Worm (Caenorhabditis elegans): Measurements from ENCODE around the gene F54G2.1.

Gene F54G2.1

DNA sequence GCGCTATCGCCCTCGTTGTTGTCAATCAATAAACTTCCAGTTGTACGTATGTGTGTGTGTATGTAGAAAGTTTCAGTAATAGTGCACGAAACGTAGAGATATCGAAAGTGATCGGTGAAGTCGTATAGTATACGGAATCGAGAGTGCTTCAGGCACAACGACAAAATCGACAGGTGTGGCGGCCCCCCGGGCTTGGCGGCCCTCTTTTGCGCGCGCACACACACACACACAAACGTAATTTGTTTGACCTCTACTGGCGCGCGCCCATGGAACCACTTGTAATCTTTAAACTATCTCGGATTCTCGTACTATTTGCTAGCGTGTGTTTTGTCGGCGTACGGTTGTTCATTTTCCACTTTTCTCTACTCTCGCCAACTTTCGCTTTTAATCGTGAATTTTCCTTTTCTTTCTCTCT lies 72.6 kb downstream of the F54G2.1 start (continued):
- TF ChIP-seq let-607 (tag; optimal IDR thresholded peaks at IDR 0.05) (no peak), aptf-2 (GFP tag; conservative IDR thresholded peaks at IDR 0.05) (no peak), nfyb-1 (GFP tag; IDR thresholded peaks at IDR 0.05) (no peak), aptf-3 (GFP tag; IDR thresholded peaks at IDR 0.05) (no peak)

DNA sequence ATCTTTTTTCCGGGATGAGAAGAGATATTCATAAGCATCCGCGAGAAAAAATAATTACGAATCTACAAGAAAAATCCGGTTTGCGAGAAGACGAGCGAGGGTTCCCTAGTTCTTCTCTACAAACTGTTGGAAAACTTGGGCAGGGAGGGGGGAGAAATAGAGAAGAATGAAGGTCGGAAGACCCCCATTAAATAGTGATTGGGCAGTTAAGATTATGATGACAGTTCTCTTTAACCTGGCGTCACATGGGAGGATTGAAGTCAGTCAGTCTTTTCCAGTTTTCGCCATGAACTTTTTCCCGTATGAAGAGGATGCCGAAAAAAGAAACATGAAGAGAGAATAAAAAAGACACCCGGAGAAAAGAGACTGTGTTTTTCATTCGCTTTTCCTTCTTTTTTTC lies 73.4 kb downstream of the F54G2.1 start:
- TF ChIP-seq hsf-1 (GFP tag; IDR thresholded peaks at IDR 0.05) = no peak
- peak; percentile 41; the same call in 1 of the 2 replicates for TF ChIP-seq lin-26 (GFP tag; IDR thresholded peaks at IDR 0.05)
- TF ChIP-seq tbp1 (GFP tag; optimal IDR thresholded peaks at IDR 0.05) = peak; percentile 26
- TF ChIP-seq ztf-26 (tag; optimal IDR thresholded peaks at IDR 0.05) = peak; percentile 52
- peak; percentile 27 for TF ChIP-seq lin-40 (tag; optimal IDR thresholded peaks at IDR 0.05)
- no peak for TF ChIP-seq K12H6.12 (tag; optimal IDR thresholded peaks at IDR 0.05)

DNA sequence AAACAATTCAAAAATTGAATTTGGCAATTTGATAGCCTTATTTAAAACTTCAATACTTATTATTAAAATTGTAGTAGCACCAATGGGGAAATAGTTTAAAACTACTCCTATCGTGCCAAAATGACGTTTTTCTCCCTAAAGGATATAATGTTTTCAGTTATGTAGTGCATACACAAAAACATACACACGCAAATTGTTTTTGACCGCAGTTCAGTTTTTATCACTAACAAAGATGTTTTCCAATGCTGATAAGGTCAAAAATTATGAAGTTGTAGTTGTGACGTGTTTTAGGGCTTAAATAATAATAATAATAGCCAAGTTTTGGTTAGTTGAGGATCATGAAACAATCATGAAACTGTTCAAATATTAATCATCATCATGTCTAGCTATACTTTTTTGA lies 74.2 kb downstream of the F54G2.1 start:
- TF ChIP-seq chd-7 (tag; optimal IDR thresholded peaks at IDR 0.05) (no peak), rcor-1 (GFP tag; IDR thresholded peaks at IDR 0.05) (no peak), mes-4 (tag; optimal IDR thresholded peaks at IDR 0.05) (no peak), snpc-4 (GFP tag; optimal IDR thresholded peaks at IDR 0.05) (no peak), snpc-4 (tag; optimal IDR thresholded peaks at IDR 0.05) (no peak), tbx-9 (tag; optimal IDR thresholded peaks at IDR 0.05; ENCODE audit: borderline replicate concordance) (no peak), fkh-3 (tag; optimal IDR thresholded peaks at IDR 0.05) (no peak), die-1 (tag; optimal IDR thresholded peaks at IDR 0.05) (no peak), hrde-1 (tag; optimal IDR thresholded peaks at IDR 0.05; ENCODE audit: borderline replicate concordance) (no peak), akir-1 (GFP tag; optimal IDR thresholded peaks at IDR 0.05) (no peak), dpff-1 (tag; optimal IDR thresholded peaks at IDR 0.05) (no peak), B0336.3 (GFP tag; IDR thresholded peaks at IDR 0.05) (no peak), dox-1 (GFP tag; IDR thresholded peaks at IDR 0.05) (no peak), hlh-26 (GFP tag; conservative IDR thresholded peaks at IDR 0.05) (no peak), sea-2 (GFP tag; IDR thresholded peaks at IDR 0.05) (no peak), nfyb-1 (GFP tag; IDR thresholded peaks at IDR 0.05) (no peak)

- no peak for TF ChIP-seq fkh-3 (tag; optimal IDR thresholded peaks at IDR 0.05)
- no peak for TF ChIP-seq Y95B8A.8 (GFP tag; IDR thresholded peaks at IDR 0.05)
- no peak for TF ChIP-seq ceh-58 (GFP tag; IDR thresholded peaks at IDR 0.05)
- TF ChIP-seq somi-1 (GFP tag; optimal IDR thresholded peaks at IDR 0.05) = no peak
Observed at ce11 chrX:2588012-2588411, 76.2 kb downstream of the F54G2.1 start.

- TF ChIP-seq ztf-28 (GFP tag; IDR thresholded peaks at IDR 0.05) = no peak
- TF ChIP-seq aptf-2 (GFP tag; conservative IDR thresholded peaks at IDR 0.05) = no peak
- no peak for TF ChIP-seq akir-1 (GFP tag; optimal IDR thresholded peaks at IDR 0.05)
- no peak for TF ChIP-seq unc-130 (GFP tag; optimal IDR thresholded peaks at IDR 0.05)
- TF ChIP-seq ztf-25 (GFP tag; IDR thresholded peaks at IDR 0.05) = no peak
- no peak for TF ChIP-seq rcor-1 (GFP tag; IDR thresholded peaks at IDR 0.05)
- TF ChIP-seq sea-2 (GFP tag; IDR thresholded peaks at IDR 0.05) = no peak
- TF ChIP-seq ztf-6 (GFP tag; IDR thresholded peaks at IDR 0.05) = no peak
- TF ChIP-seq nhr-27 (tag; optimal IDR thresholded peaks at IDR 0.05) = no peak
- no peak for TF ChIP-seq let-607 (tag; optimal IDR thresholded peaks at IDR 0.05)
- TF ChIP-seq F33H1.4 (GFP tag; IDR thresholded peaks at IDR 0.05) = no peak
- TF ChIP-seq nfyb-1 (GFP tag; IDR thresholded peaks at IDR 0.05) = no peak
- TF ChIP-seq Y67H2A.10 (GFP tag; conservative IDR thresholded peaks at IDR 0.05) = no peak
- no peak for TF ChIP-seq cebp-1 (GFP tag; IDR thresholded peaks at IDR 0.05)
- no peak for TF ChIP-seq cebp-1 (tag; optimal IDR thresholded peaks at IDR 0.05)
- TF ChIP-seq K11D2.4 (GFP tag; IDR thresholded peaks at IDR 0.05) = no peak
Observed at ce11 chrX:2585655-2586054, 78.5 kb downstream of the F54G2.1 start, which contains the start of gene H01M10.2. H01M10.2 (minus strand) TSS chrX:2585755.
